Worm (Caenorhabditis elegans): ENCODE data around the gene inx-11.

inx-11 gene

DNA sequence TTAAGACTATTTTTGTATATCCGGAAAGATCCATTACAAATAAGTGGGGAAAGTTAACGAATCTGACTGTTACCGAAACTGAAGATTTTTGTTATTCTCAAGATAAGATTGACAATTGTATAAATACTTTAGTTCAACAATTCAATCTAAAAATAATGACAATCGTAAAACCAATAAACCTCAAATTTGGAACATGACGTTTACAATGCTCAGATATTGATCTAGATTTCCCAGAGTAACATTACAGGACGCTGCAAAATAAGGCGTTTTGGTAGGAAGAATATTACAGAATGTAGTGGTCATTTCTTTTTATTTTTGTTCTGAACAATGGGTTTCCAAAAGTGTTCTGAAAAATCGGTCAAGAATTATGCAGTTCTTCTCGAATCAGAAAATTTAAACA, 39.7 kb downstream of the inx-11 start, which contains the start of gene F45D3.1:
F45D3.1 (plus strand) TSS at position 301 of the 400 bp plus-strand sequence.
- TF ChIP-seq lin-39 (tag; optimal IDR thresholded peaks at IDR 0.05) (no peak), unc-55 (GFP tag; optimal IDR thresholded peaks at IDR 0.05) (no peak), lsy-2 (tag; optimal IDR thresholded peaks at IDR 0.05) (no peak), nhr-21 (tag; optimal IDR thresholded peaks at IDR 0.05) (no peak), egl-27 (tag; optimal IDR thresholded peaks at IDR 0.05) (no peak), mab-5 (tag; optimal IDR thresholded peaks at IDR 0.05) (no peak)

DNA sequence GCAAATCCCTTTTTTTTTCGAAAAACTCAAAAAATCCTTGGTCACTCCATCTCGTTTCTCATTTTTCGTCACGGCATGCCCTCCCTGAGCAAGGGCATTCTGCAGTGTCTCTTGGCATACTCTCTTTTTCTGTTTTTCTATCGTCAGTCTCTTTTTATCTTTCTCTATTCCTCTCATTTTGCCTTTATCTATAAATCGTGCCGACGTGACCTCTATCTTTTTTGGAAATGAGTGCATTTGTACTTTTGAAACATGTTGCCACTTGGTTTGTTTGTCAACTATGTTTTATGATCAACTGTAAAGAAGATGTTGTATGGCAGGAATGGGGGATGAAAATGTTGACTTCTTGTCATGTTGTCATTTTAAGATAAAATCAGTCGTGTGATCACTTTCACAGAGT, 41.9 kb downstream of the inx-11 start:
- TF ChIP-seq sma-3 (GFP tag; optimal IDR thresholded peaks at IDR 0.05): peak; percentile 61
- peak; percentile 77 for TF ChIP-seq nhr-129 (tag; optimal IDR thresholded peaks at IDR 0.05)
- peak; percentile 74 for TF ChIP-seq zag-1 (tag; optimal IDR thresholded peaks at IDR 0.05)
- TF ChIP-seq aly-2 (tag; optimal IDR thresholded peaks at IDR 0.05): no peak
- TF ChIP-seq ceh-16 (tag; optimal IDR thresholded peaks at IDR 0.05): no peak
- TF ChIP-seq sma-9 (GFP tag; optimal IDR thresholded peaks at IDR 0.05): peak; percentile 96
- TF ChIP-seq sma-9 (tag; optimal IDR thresholded peaks at IDR 0.05): no peak
- TF ChIP-seq mbf-1 (tag; optimal IDR thresholded peaks at IDR 0.05): no peak
- TF ChIP-seq lin-39 (tag; optimal IDR thresholded peaks at IDR 0.05): no peak
- peak; percentile 63 for TF ChIP-seq sem-4 (tag; optimal IDR thresholded peaks at IDR 0.05)
- peak in 1 of 2 experiments; percentile 76 for TF ChIP-seq lsy-2 (tag; optimal IDR thresholded peaks at IDR 0.05)
- TF ChIP-seq peb-1 (tag; optimal IDR thresholded peaks at IDR 0.05): peak; percentile 25
- TF ChIP-seq nhr-25 (tag; optimal IDR thresholded peaks at IDR 0.05): peak; percentile 65
- TF ChIP-seq egl-27 (tag; optimal IDR thresholded peaks at IDR 0.05): peak; percentile 83
- TF ChIP-seq lin-13 (GFP tag; optimal IDR thresholded peaks at IDR 0.05): peak; percentile 44
- TF ChIP-seq ZK546.5 (tag; optimal IDR thresholded peaks at IDR 0.05): no peak
- TF ChIP-seq nhr-10 (tag; optimal IDR thresholded peaks at IDR 0.05): no peak
- TF ChIP-seq crh-2 (tag; optimal IDR thresholded peaks at IDR 0.05): peak; percentile 78
- peak; percentile 2 to 63 for TF ChIP-seq mdl-1 (tag; optimal IDR thresholded peaks at IDR 0.05)
- no peak for TF ChIP-seq skn-1 (tag; optimal IDR thresholded peaks at IDR 0.05)
- no peak for TF ChIP-seq nhr-6 (tag; optimal IDR thresholded peaks at IDR 0.05)
- TF ChIP-seq blmp-1 (tag; optimal IDR thresholded peaks at IDR 0.05; ENCODE audit: insufficient read depth): peak; percentile 62
- peak; percentile 55 for TF ChIP-seq nhr-21 (tag; optimal IDR thresholded peaks at IDR 0.05)
- no peak for TF ChIP-seq alr-1 (tag; optimal IDR thresholded peaks at IDR 0.05)
- TF ChIP-seq C34F6.9 (tag; optimal IDR thresholded peaks at IDR 0.05): peak; percentile 77
- peak; percentile 93 for TF ChIP-seq fos-1 (tag; optimal IDR thresholded peaks at IDR 0.05)
- TF ChIP-seq R02D3.7 (tag; optimal IDR thresholded peaks at IDR 0.05): no peak
- peak; percentile 81 for TF ChIP-seq F13H6.1 (tag; optimal IDR thresholded peaks at IDR 0.05)
- no peak for TF ChIP-seq ceh-82 (tag; optimal IDR thresholded peaks at IDR 0.05)
- no peak for TF ChIP-seq ztf-11 (tag; optimal IDR thresholded peaks at IDR 0.05)
- TF ChIP-seq lin-11 (tag; optimal IDR thresholded peaks at IDR 0.05): no peak
- no peak for TF ChIP-seq unc-62 (GFP tag; optimal IDR thresholded peaks at IDR 0.05)
- TF ChIP-seq Y55F3AM.14 (GFP tag; optimal IDR thresholded peaks at IDR 0.05): peak; percentile 64
- TF ChIP-seq mab-5 (tag; optimal IDR thresholded peaks at IDR 0.05): no peak
- no peak for TF ChIP-seq ztf-1 (GFP tag; conservative IDR thresholded peaks at IDR 0.05)
- no peak for TF ChIP-seq nhr-237 (tag; optimal IDR thresholded peaks at IDR 0.05)
- no peak for TF ChIP-seq elt-1 (tag; optimal IDR thresholded peaks at IDR 0.05)

DNA sequence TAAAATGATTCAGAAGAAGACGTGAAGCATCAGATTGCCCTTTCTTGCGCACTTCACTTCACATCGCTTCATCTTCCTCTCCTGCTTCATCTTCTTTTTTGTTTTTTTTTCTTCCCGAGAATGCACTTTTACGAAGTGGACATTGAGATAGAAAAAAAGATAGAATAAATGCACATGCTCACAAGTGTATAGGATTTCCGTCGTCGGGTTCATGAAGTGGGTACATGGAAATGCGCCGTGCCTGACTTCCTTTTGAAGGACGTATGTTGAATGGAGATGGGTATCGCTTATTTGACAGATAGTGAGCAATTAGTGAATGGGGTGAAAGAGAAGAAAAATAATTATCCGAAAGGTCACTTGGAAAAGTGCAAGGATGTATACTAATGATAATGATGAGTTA, 43.1 kb downstream of the inx-11 start:
- TF ChIP-seq nhr-11 (tag; optimal IDR thresholded peaks at IDR 0.05) (no peak), sma-9 (GFP tag; optimal IDR thresholded peaks at IDR 0.05) (peak; percentile 24), sma-9 (tag; optimal IDR thresholded peaks at IDR 0.05) (no peak), Y55F3AM.14 (GFP tag; optimal IDR thresholded peaks at IDR 0.05) (peak; percentile 67), lsy-2 (tag; optimal IDR thresholded peaks at IDR 0.05) (peak in 1 of 2 experiments; percentile 32), sem-4 (tag; optimal IDR thresholded peaks at IDR 0.05) (peak; percentile 48), mbf-1 (tag; optimal IDR thresholded peaks at IDR 0.05) (no peak), egl-27 (tag; optimal IDR thresholded peaks at IDR 0.05) (peak; percentile 41), C34F6.9 (tag; optimal IDR thresholded peaks at IDR 0.05) (peak; percentile 44), ceh-16 (tag; optimal IDR thresholded peaks at IDR 0.05) (peak; percentile 60), zag-1 (tag; optimal IDR thresholded peaks at IDR 0.05) (peak; percentile 30), crh-2 (tag; optimal IDR thresholded peaks at IDR 0.05) (peak; percentile 53), gmeb-1 (tag; optimal IDR thresholded peaks at IDR 0.05) (no peak), unc-55 (GFP tag; optimal IDR thresholded peaks at IDR 0.05) (peak; percentile 16), nhr-6 (tag; optimal IDR thresholded peaks at IDR 0.05) (no peak), F13H6.1 (tag; optimal IDR thresholded peaks at IDR 0.05) (peak; percentile 49)
